Worm (Caenorhabditis elegans) whole organism, young adult: Measurements from ENCODE around the gene ZK822.1.

Source experiments
- C06A6.2 ChIP-seq: fragments of 200-800 bp; sonication (Bioruptor generic); conservative IDR thresholded peaks from 2 replicates; pipeline ENCODE4 v1.3.6; 2022; ENCODE audit warnings: missing genetic modification characterization, missing compliant biosample characterization
- C17E4.6 ChIP-seq: fragments of 200-800 bp; sonication (Bioruptor generic); IDR thresholded peaks from 2 replicates; pipeline ENCODE4 v1.3.6; 2022; ENCODE audit warnings: missing genetic modification reagents, missing genetic modification characterization, missing compliant biosample characterization
- F49E8.2 ChIP-seq: sonication (generic microtip); optimal IDR thresholded peaks from 3 replicates; lab custom pipeline; 2017; ENCODE audit warnings: missing genetic modification characterization, mild to moderate bottlenecking, missing compliant biosample characterization, antibody characterized with exemption, moderate library complexity; ENCODE audit not compliant: insufficient read depth
- F55B11.4 ChIP-seq: sonication (generic microtip); optimal IDR thresholded peaks from 2 replicates; lab custom pipeline; 2016; ENCODE audit warnings: missing compliant biosample characterization, missing genetic modification characterization, borderline replicate concordance; ENCODE audit not compliant: insufficient read depth
- F57A8.1 ChIP-seq: fragments of 200-800 bp; sonication (Bioruptor generic); optimal IDR thresholded peaks from 2 replicates; lab custom pipeline; 2018; ENCODE audit warnings: mild to moderate bottlenecking, missing genetic modification characterization, moderate library complexity, missing compliant biosample characterization
- Y67H2A.10 ChIP-seq: fragments of 200-800 bp; sonication (Bioruptor generic); conservative IDR thresholded peaks from 2 replicates; pipeline ENCODE4 v1.3.6; 2022; ENCODE audit warnings: missing genetic modification reagents, missing genetic modification characterization, missing compliant biosample characterization
- ama-1 ChIP-seq, 3 experiments: fragments of 150-350 bp in 1 of 3; sonication (generic microtip) in 2 of 3; optimal IDR thresholded peaks; 2 replicates each; lab custom pipeline; 2014 to 2018; ENCODE audit warnings: missing biosample characterization in 2 of 3, missing genetic modification characterization in 2 of 3, missing genetic modification reagents in 2 of 3
- aptf-3 ChIP-seq: fragments of 200-800 bp; sonication (Bioruptor generic); IDR thresholded peaks from 2 replicates; pipeline ENCODE4 v1.3.6; 2022; ENCODE audit warnings: missing genetic modification characterization, missing compliant biosample characterization
- attf-3 ChIP-seq: fragments of 200-800 bp; sonication (Bioruptor generic); conservative IDR thresholded peaks from 2 replicates; pipeline ENCODE4 v1.3.6; 2022; ENCODE audit warnings: missing genetic modification reagents, missing genetic modification characterization, missing compliant biosample characterization
- attf-5 ChIP-seq: fragments of 200-800 bp; sonication (Bioruptor generic); optimal IDR thresholded peaks from 2 replicates; lab custom pipeline; 2018; ENCODE audit warnings: mild to moderate bottlenecking, missing genetic modification characterization, missing compliant biosample characterization
- bed-1 ChIP-seq: fragments of 200-800 bp; sonication (Bioruptor generic); IDR thresholded peaks from 2 replicates; pipeline ENCODE4 v1.3.6; 2022; ENCODE audit warnings: missing genetic modification reagents, missing genetic modification characterization, missing compliant biosample characterization
- bed-2 ChIP-seq: fragments of 200-800 bp; sonication (Bioruptor generic); IDR thresholded peaks from 2 replicates; pipeline ENCODE4 v1.3.6; 2022; ENCODE audit warnings: missing genetic modification reagents, missing genetic modification characterization, missing compliant biosample characterization
- ceh-58 ChIP-seq: fragments of 200-800 bp; sonication (Bioruptor generic); IDR thresholded peaks from 2 replicates; pipeline ENCODE4 v1.3.6; 2022; ENCODE audit warnings: missing genetic modification characterization, missing compliant biosample characterization
- ceh-91 ChIP-seq: fragments of 200-800 bp; sonication (Bioruptor generic); IDR thresholded peaks from 2 replicates; pipeline ENCODE4 v1.3.6; 2022; ENCODE audit warnings: missing genetic modification reagents, missing genetic modification characterization, missing compliant biosample characterization
- chd-7 ChIP-seq: sonication (generic microtip); optimal IDR thresholded peaks from 2 replicates; lab custom pipeline; 2016; ENCODE audit warnings: mild to moderate bottlenecking, missing genetic modification characterization, moderate library complexity, missing compliant biosample characterization
- egl-18 ChIP-seq: fragments of 200-800 bp; sonication (Bioruptor generic); IDR thresholded peaks from 2 replicates; pipeline ENCODE4 v1.3.6; 2022; ENCODE audit warnings: missing genetic modification reagents, missing genetic modification characterization, missing compliant biosample characterization
- egrh-3 ChIP-seq: fragments of 200-800 bp; sonication (Bioruptor generic); IDR thresholded peaks from 2 replicates; pipeline ENCODE4 v1.3.6; 2022; ENCODE audit warnings: missing genetic modification reagents, missing genetic modification characterization, missing compliant biosample characterization
- him-1 ChIP-seq: sonication (generic microtip); optimal IDR thresholded peaks from 2 replicates; lab custom pipeline; 2016; ENCODE audit warnings: missing genotype, missing genetic modification reagents, missing genetic modification characterization, missing compliant biosample characterization
- hlh-26 ChIP-seq: fragments of 200-800 bp; sonication (Bioruptor generic); conservative IDR thresholded peaks from 2 replicates; pipeline ENCODE4 v1.3.6; 2022; ENCODE audit warnings: missing genetic modification reagents, missing genetic modification characterization, missing compliant biosample characterization
- lin-54 ChIP-seq: fragments of 200-800 bp; sonication (Bioruptor generic); optimal IDR thresholded peaks from 2 replicates; lab custom pipeline; 2018; ENCODE audit warnings: mild to moderate bottlenecking, missing genetic modification characterization, missing compliant biosample characterization
- madf-6 ChIP-seq: fragments of 200-800 bp; sonication (Bioruptor generic); IDR thresholded peaks from 2 replicates; pipeline ENCODE4 v1.3.6; 2022; ENCODE audit warnings: missing genetic modification reagents, missing genetic modification characterization, missing compliant biosample characterization
- madf-8 ChIP-seq: fragments of 200-800 bp; sonication (Bioruptor generic); conservative IDR thresholded peaks from 2 replicates; pipeline ENCODE4 v1.3.6; 2022; ENCODE audit warnings: missing genetic modification reagents, missing genetic modification characterization, missing compliant biosample characterization
- mes-4 ChIP-seq: sonication (generic microtip); optimal IDR thresholded peaks from 2 replicates; lab custom pipeline; 2016; ENCODE audit warnings: missing genotype, missing genetic modification characterization, missing compliant biosample characterization
- mxl-1 ChIP-seq: sonication (generic microtip); optimal IDR thresholded peaks from 2 replicates; lab custom pipeline; 2016; ENCODE audit warnings: missing genetic modification characterization, missing compliant biosample characterization
- nfya-1 ChIP-seq: sonication (generic microtip); optimal IDR thresholded peaks from 2 replicates; lab custom pipeline; 2017; ENCODE audit warnings: antibody characterized with exemption, missing compliant biosample characterization, missing genetic modification characterization, borderline replicate concordance; ENCODE audit not compliant: insufficient read depth
- nfya-2 ChIP-seq: fragments of 200-800 bp; sonication (Bioruptor generic); IDR thresholded peaks from 2 replicates; pipeline ENCODE4 v1.3.6; 2022; ENCODE audit warnings: missing genetic modification reagents, missing genetic modification characterization, missing compliant biosample characterization
- nfyb-1 ChIP-seq: fragments of 200-800 bp; sonication (Bioruptor generic); IDR thresholded peaks from 2 replicates; pipeline ENCODE4 v1.3.6; 2022; ENCODE audit warnings: missing genetic modification reagents, missing genetic modification characterization, missing compliant biosample characterization
- nhr-27 ChIP-seq: fragments of 200-800 bp; sonication (Bioruptor generic); optimal IDR thresholded peaks from 2 replicates; lab custom pipeline; 2018; ENCODE audit warnings: mild to moderate bottlenecking, missing genetic modification characterization, moderate library complexity, missing compliant biosample characterization
- rcor-1 ChIP-seq: fragments of 200-800 bp; sonication (Bioruptor generic); IDR thresholded peaks from 2 replicates; pipeline ENCODE4 v1.3.6; 2022; ENCODE audit warnings: missing genetic modification reagents, missing genetic modification characterization, missing compliant biosample characterization
- rec-8 ChIP-seq, 2 experiments: sonication (generic microtip); optimal IDR thresholded peaks; 2 replicates each; lab custom pipeline; 2016; ENCODE audit warnings: mild to moderate bottlenecking in 2 of 2, missing genetic modification characterization in 2 of 2, missing genetic modification reagents in 2 of 2, missing genotype in 2 of 2, missing biosample characterization in 1 of 2, missing compliant biosample characterization in 1 of 2, moderate library complexity in 1 of 2
- snpc-1.1 ChIP-seq: sonication (generic microtip); optimal IDR thresholded peaks from 2 replicates; lab custom pipeline; 2017; ENCODE audit warnings: missing genetic modification characterization, mild to moderate bottlenecking, missing compliant biosample characterization, antibody characterized with exemption, moderate library complexity, missing genotype, missing genetic modification reagents; ENCODE audit not compliant: insufficient read depth
- snpc-4 ChIP-seq, 5 experiments: fragments of 150-350 bp in 1 of 5; sonication (generic microtip) in 4 of 5; optimal IDR thresholded peaks; 2 replicates each; lab custom pipeline; 2014 to 2018; ENCODE audit warnings: missing genetic modification characterization in 5 of 5, missing biosample characterization in 3 of 5, antibody characterized with exemption in 2 of 5, mild to moderate bottlenecking in 2 of 5, missing compliant biosample characterization in 2 of 5, missing genotype in 2 of 5, moderate library complexity in 2 of 5, missing genetic modification reagents in 1 of 5
- somi-1 ChIP-seq: fragments of 200-800 bp; sonication (Bioruptor generic); optimal IDR thresholded peaks from 2 replicates; lab custom pipeline; 2018; ENCODE audit warnings: mild to moderate bottlenecking, missing genetic modification characterization, missing compliant biosample characterization
- tbp1 ChIP-seq: fragments of 200-800 bp; sonication (Bioruptor generic); optimal IDR thresholded peaks from 2 replicates; lab custom pipeline; 2018; ENCODE audit warnings: mild to moderate bottlenecking, missing genetic modification characterization, missing compliant biosample characterization
- tbx-9 ChIP-seq: sonication (generic microtip); optimal IDR thresholded peaks from 2 replicates; lab custom pipeline; 2016; ENCODE audit warnings: borderline replicate concordance, missing genetic modification characterization, inconsistent platforms, missing compliant biosample characterization
- unc-130 ChIP-seq: sonication (generic microtip); optimal IDR thresholded peaks from 2 replicates; lab custom pipeline; 2016; ENCODE audit warnings: missing genetic modification reagents, missing genetic modification characterization, missing compliant biosample characterization
- zfh-2 ChIP-seq: fragments of 200-800 bp; sonication (Bioruptor generic); conservative IDR thresholded peaks from 2 replicates; pipeline ENCODE4 v1.3.6; 2022; ENCODE audit warnings: missing genetic modification reagents, missing genetic modification characterization, missing compliant biosample characterization
- ztf-22 ChIP-seq: fragments of 200-800 bp; sonication (Bioruptor generic); optimal IDR thresholded peaks from 2 replicates; lab custom pipeline; 2018; ENCODE audit warnings: mild to moderate bottlenecking, missing genetic modification characterization, moderate library complexity, missing compliant biosample characterization
- ztf-3 ChIP-seq: fragments of 200-800 bp; sonication (Bioruptor generic); optimal IDR thresholded peaks from 2 replicates; lab custom pipeline; 2018; ENCODE audit warnings: mild to moderate bottlenecking, missing genetic modification characterization, missing compliant biosample characterization

ZK822.1 gene

ce11 chrIV:11952612-11953299 is 30.8 kb upstream of the ZK822.1 start, which contains the start of gene gdh-1 (continued):
- TF ChIP-seq ceh-91 (GFP tag; lab: Robert Waterston, UW) = no peak
- no peak for TF ChIP-seq chd-7
- no peak for TF ChIP-seq ceh-58 (GFP tag; lab: Robert Waterston, UW)
- TF ChIP-seq, all 124 proteins: peak for 13

ce11 chrIV:11950270-11950669 is 28.3 kb upstream of the ZK822.1 start, which contains the start of gene tbx-36:
TSS of gene tbx-36 (plus strand) at chrIV:11950570.
- TF ChIP-seq egl-18 (no peak), madf-8 (GFP tag; lab: Robert Waterston, UW) (no peak), mxl-1 (tag; lab: Kevin White, UChicago) (no peak), ama-1 (optimal IDR thresholded peaks at IDR 0.05; lab: Kevin White, UChicago) (no peak), ama-1 (GFP tag; optimal IDR thresholded peaks at IDR 0.05; lab: Kevin White, UChicago) (no peak), nhr-27 (tag; lab: Kevin White, UChicago) (no peak), ztf-22 (GFP tag; lab: Kevin White, UChicago) (no peak), ztf-3 (GFP tag; lab: Kevin White, UChicago) (no peak), unc-130 (no peak), aptf-3 (GFP tag; lab: Robert Waterston, UW) (no peak), C17E4.6 (no peak), him-1 (tag; lab: Kevin White, UChicago) (no peak), bed-1 (no peak), C06A6.2 (GFP tag; lab: Robert Waterston, UW) (no peak), rcor-1 (no peak), lin-54 (GFP tag; lab: Kevin White, UChicago) (no peak), somi-1 (no peak), tbx-9 (tag; lab: Kevin White, UChicago) (no peak), hlh-26 (GFP tag; lab: Robert Waterston, UW) (no peak), mes-4 (tag; lab: Kevin White, UChicago) (no peak), F57A8.1 (GFP tag; lab: Kevin White, UChicago) (no peak)

- TF ChIP-seq F55B11.4 (tag; lab: Kevin White, UChicago) (no peak), attf-5 (GFP tag; lab: Kevin White, UChicago) (no peak), lin-54 (GFP tag; lab: Kevin White, UChicago) (no peak), egrh-3 (GFP tag; lab: Robert Waterston, UW) (no peak)
- TF ChIP-seq, all 124 proteins: peak for 0
Measured at ce11 chrIV:11949717-11950116, 27.8 kb upstream of the ZK822.1 start, which contains the start of gene hdl-1. TSS of gene hdl-1 (minus strand) at chrIV:11949817.

- no peak for TF ChIP-seq Y67H2A.10 (GFP tag; lab: Robert Waterston, UW)
- TF ChIP-seq bed-2 = no peak
- no peak for TF ChIP-seq madf-8 (GFP tag; lab: Robert Waterston, UW)
- TF ChIP-seq nfya-2 (GFP tag; lab: Robert Waterston, UW) = no peak
- no peak for TF ChIP-seq tbx-9 (tag; lab: Kevin White, UChicago)
- TF ChIP-seq rec-8 (tag; optimal IDR thresholded peaks at IDR 0.05; lab: Kevin White, UChicago) = no peak
- TF ChIP-seq zfh-2 = no peak
- TF ChIP-seq tbp1 = no peak
- no peak for TF ChIP-seq hlh-26 (GFP tag; lab: Robert Waterston, UW)
- TF ChIP-seq mes-4 (tag; lab: Kevin White, UChicago) = no peak
- no peak for TF ChIP-seq F49E8.2
- no peak for TF ChIP-seq snpc-4 (GFP tag; optimal IDR thresholded peaks at IDR 0.05; lab: Kevin White, UChicago)
- no peak for TF ChIP-seq snpc-4 (tag; optimal IDR thresholded peaks at IDR 0.05; lab: Kevin White, UChicago)
- no peak for TF ChIP-seq nfya-1 (tag; lab: Kevin White, UChicago)
- no peak for TF ChIP-seq nfyb-1 (GFP tag; lab: Robert Waterston, UW)
- no peak for TF ChIP-seq snpc-1.1 (tag; lab: Kevin White, UChicago)
- TF ChIP-seq ztf-3 (GFP tag; lab: Kevin White, UChicago) = no peak
- TF ChIP-seq aptf-3 (GFP tag; lab: Robert Waterston, UW) = no peak
- no peak for TF ChIP-seq egrh-3 (GFP tag; lab: Robert Waterston, UW)
- no peak for TF ChIP-seq madf-6 (GFP tag; lab: Robert Waterston, UW)
- no peak for TF ChIP-seq attf-3 (GFP tag; lab: Robert Waterston, UW)
Measured at ce11 chrIV:11945621-11946020, 23.7 kb upstream of the ZK822.1 start, which contains the start of gene ZK829.3. TSS of gene ZK829.3 (minus strand) at chrIV:11945721.
